Worm (Caenorhabditis elegans) whole organism, L4 larva: ENCODE results near the gene B0365.9.

Experiments
- vab-7 ChIP-seq: fragments of 200-800 bp; sonication (Bioruptor generic); IDR thresholded peaks from 2 replicates; pipeline ENCODE4 v1.3.6; 2022; ENCODE audit warnings: missing genetic modification reagents, missing genetic modification characterization, missing compliant biosample characterization
- zip-2 ChIP-seq: fragments of 150-350 bp; optimal IDR thresholded peaks from 2 replicates; lab custom pipeline; 2014; ENCODE audit warnings: missing biosample characterization, missing genetic modification characterization

DNA sequence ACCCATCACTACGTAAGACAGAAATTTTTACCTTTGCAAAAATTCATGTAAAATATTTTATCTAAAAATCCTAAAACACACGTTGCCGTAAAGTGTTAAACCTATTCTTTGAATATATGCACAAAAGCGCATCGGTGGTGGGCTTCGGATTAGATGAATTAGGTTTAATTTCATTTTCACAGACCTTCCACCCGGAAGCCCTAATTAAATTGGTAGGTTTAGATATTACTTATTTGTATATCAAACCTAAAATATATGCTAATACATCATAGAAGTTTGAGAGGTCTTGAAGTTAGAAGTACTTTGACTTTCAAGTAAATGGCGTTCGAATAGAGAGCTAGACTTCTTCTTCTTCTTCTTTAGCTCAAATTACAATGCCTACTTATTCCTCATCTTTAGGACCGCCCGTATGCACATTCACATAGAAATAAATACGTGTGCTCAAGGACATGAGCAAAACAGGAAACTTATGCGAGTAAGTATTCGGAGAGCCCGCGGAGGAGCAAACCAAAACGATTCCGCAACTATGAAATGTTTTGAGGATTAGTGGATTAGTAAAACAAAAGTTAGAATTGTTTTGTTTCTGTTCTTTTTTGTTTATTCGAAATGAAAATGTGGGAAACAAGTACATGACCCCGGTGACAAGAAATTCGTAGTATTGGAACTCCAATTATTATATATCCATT lies 18.7 kb downstream of the B0365.9 start:
- no peak for TF ChIP-seq zip-2 (tag; lab: Kevin White, UChicago)
- TF ChIP-seq vab-7 (GFP tag; lab: Robert Waterston, UW) = no peak
